Worm (Caenorhabditis elegans) whole organism, L4/young adult: ENCODE data around the gene cra-1.

ENCODE experiments used
- dao-5 ChIP-seq: sonication (generic microtip); optimal IDR thresholded peaks from 2 replicates; lab custom pipeline; 2016; ENCODE audit warnings: missing genotype, missing genetic modification characterization, moderate library complexity, missing compliant biosample characterization
- him-1 ChIP-seq: sonication (generic microtip); optimal IDR thresholded peaks from 2 replicates; lab custom pipeline; 2016; ENCODE audit warnings: missing genotype, missing genetic modification reagents, missing genetic modification characterization, missing compliant biosample characterization

- TF ChIP-seq him-1 (tag; lab: Kevin White, UChicago) (no peak), dao-5 (tag; lab: Kevin White, UChicago) (no peak)
Measured at ce11 chrIII:6914840-6915239, 45.6 kb upstream of the cra-1 start.
